Worm (Caenorhabditis elegans): Measurements from ENCODE around the gene T07D4.5.
A peak's percentile ranks its signal among the peaks of the same experiment; 100 is the strongest.

The T07D4.5 gene

ce11 chrII:8865078-8865477 is 19.1 kb downstream of the T07D4.5 start, which contains the start of gene npr-20:
TSS of gene npr-20 (minus strand) at chrII:8865178.
- no peak for TF ChIP-seq lsy-2 (tag; optimal IDR thresholded peaks at IDR 0.05)
- no peak for TF ChIP-seq lin-39 (tag; optimal IDR thresholded peaks at IDR 0.05)
- TF ChIP-seq nhr-6 (tag; optimal IDR thresholded peaks at IDR 0.05), result no peak
- no peak for TF ChIP-seq elt-3 (tag; optimal IDR thresholded peaks at IDR 0.05)

- TF ChIP-seq nhr-12 (tag; optimal IDR thresholded peaks at IDR 0.05) (no peak), peb-1 (tag; optimal IDR thresholded peaks at IDR 0.05) (no peak), gmeb-1 (tag; optimal IDR thresholded peaks at IDR 0.05) (no peak), mab-5 (tag; optimal IDR thresholded peaks at IDR 0.05) (no peak), fos-1 (tag; optimal IDR thresholded peaks at IDR 0.05) (no peak), C34F6.9 (tag; optimal IDR thresholded peaks at IDR 0.05) (no peak), Y55F3AM.14 (GFP tag; optimal IDR thresholded peaks at IDR 0.05) (no peak), nhr-23 (tag; optimal IDR thresholded peaks at IDR 0.05) (no peak), lin-39 (tag; optimal IDR thresholded peaks at IDR 0.05) (no peak), ama-1 (optimal IDR thresholded peaks at IDR 0.05) (no peak), mdl-1 (tag; optimal IDR thresholded peaks at IDR 0.05) (no peak), ceh-16 (tag; optimal IDR thresholded peaks at IDR 0.05) (no peak), ztf-11 (tag; optimal IDR thresholded peaks at IDR 0.05) (no peak), sem-4 (tag; optimal IDR thresholded peaks at IDR 0.05) (no peak), nhr-129 (tag; optimal IDR thresholded peaks at IDR 0.05) (no peak), elt-3 (tag; optimal IDR thresholded peaks at IDR 0.05) (no peak), lin-11 (tag; optimal IDR thresholded peaks at IDR 0.05) (no peak)
Measured at ce11 chrII:8859596-8859995, 24.5 kb downstream of the T07D4.5 start, which contains the start of gene snb-6. TSS of gene snb-6 (minus strand) at chrII:8859696.

ce11 chrII:8857074-8857473 is 27.1 kb downstream of the T07D4.5 start:
- no peak for TF ChIP-seq Y55F3AM.14 (GFP tag; optimal IDR thresholded peaks at IDR 0.05)
- TF ChIP-seq ZK546.5 (tag; optimal IDR thresholded peaks at IDR 0.05), result no peak
- TF ChIP-seq crh-2 (tag; optimal IDR thresholded peaks at IDR 0.05), result no peak
- TF ChIP-seq nhr-77 (tag; optimal IDR thresholded peaks at IDR 0.05), result no peak
- no peak for TF ChIP-seq nhr-237 (tag; optimal IDR thresholded peaks at IDR 0.05)
- TF ChIP-seq nhr-23 (tag; optimal IDR thresholded peaks at IDR 0.05), result no peak
- no peak for TF ChIP-seq ztf-1 (GFP tag; conservative IDR thresholded peaks at IDR 0.05)
- no peak for TF ChIP-seq elt-1 (tag; optimal IDR thresholded peaks at IDR 0.05)
- no peak for TF ChIP-seq mab-5 (tag; optimal IDR thresholded peaks at IDR 0.05)
- TF ChIP-seq ztf-4 (tag; optimal IDR thresholded peaks at IDR 0.05), result no peak
- TF ChIP-seq sma-3 (GFP tag; optimal IDR thresholded peaks at IDR 0.05), result no peak
- TF ChIP-seq ama-1 (optimal IDR thresholded peaks at IDR 0.05), result no peak
- no peak for TF ChIP-seq ztf-11 (tag; optimal IDR thresholded peaks at IDR 0.05)
- no peak for TF ChIP-seq peb-1 (tag; optimal IDR thresholded peaks at IDR 0.05)
- TF ChIP-seq alr-1 (tag; optimal IDR thresholded peaks at IDR 0.05), result no peak
- no peak for TF ChIP-seq nhr-25 (tag; optimal IDR thresholded peaks at IDR 0.05)
- no peak for TF ChIP-seq sem-4 (tag; optimal IDR thresholded peaks at IDR 0.05)
- no peak for TF ChIP-seq nhr-11 (tag; optimal IDR thresholded peaks at IDR 0.05)
- no peak for TF ChIP-seq C34F6.9 (tag; optimal IDR thresholded peaks at IDR 0.05)

- TF ChIP-seq mab-5 (tag; optimal IDR thresholded peaks at IDR 0.05) (no peak), zag-1 (tag; optimal IDR thresholded peaks at IDR 0.05) (no peak), gmeb-1 (tag; optimal IDR thresholded peaks at IDR 0.05) (no peak), sma-3 (GFP tag; optimal IDR thresholded peaks at IDR 0.05) (no peak), ama-1 (optimal IDR thresholded peaks at IDR 0.05) (no peak), ZK546.5 (tag; optimal IDR thresholded peaks at IDR 0.05) (no peak), crh-2 (tag; optimal IDR thresholded peaks at IDR 0.05) (no peak), nhr-12 (tag; optimal IDR thresholded peaks at IDR 0.05) (no peak), peb-1 (tag; optimal IDR thresholded peaks at IDR 0.05) (no peak)
Measured at ce11 chrII:8856524-8856923, 27.6 kb downstream of the T07D4.5 start.

- no peak for TF ChIP-seq sma-9 (GFP tag; optimal IDR thresholded peaks at IDR 0.05)
- no peak for TF ChIP-seq sma-9 (tag; optimal IDR thresholded peaks at IDR 0.05)
- TF ChIP-seq zag-1 (tag; optimal IDR thresholded peaks at IDR 0.05), result no peak
- no peak for TF ChIP-seq nhr-10 (tag; optimal IDR thresholded peaks at IDR 0.05)
- peak; percentile 33 for TF ChIP-seq nhr-25 (tag; optimal IDR thresholded peaks at IDR 0.05)
- no peak for TF ChIP-seq lsy-2 (tag; optimal IDR thresholded peaks at IDR 0.05)
- no peak for TF ChIP-seq ceh-16 (tag; optimal IDR thresholded peaks at IDR 0.05)
Measured at ce11 chrII:8854874-8855273, 29.3 kb downstream of the T07D4.5 start.

Measured in whole organism, L2 larva.